Fruit fly (Drosophila melanogaster): Measurements from ENCODE around the gene rtp.

The rtp gene

DNA sequence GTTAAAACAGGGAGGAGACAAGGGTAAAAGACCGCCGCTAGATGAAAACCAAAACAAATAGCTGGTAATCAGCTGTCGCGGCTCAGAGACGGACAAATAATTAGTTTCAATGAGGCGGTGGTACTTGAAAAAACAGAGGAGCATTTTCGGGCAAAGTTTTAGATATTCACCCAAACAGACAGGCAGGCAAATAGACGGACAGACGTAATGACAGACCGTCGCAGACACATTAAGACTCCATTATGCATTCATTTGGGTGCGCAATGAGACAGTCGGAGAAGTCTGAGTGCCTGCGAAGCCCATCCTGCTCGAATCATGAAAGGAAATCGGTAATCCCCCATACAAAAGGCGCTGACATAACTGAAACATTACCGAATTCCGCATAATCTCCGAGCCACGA is 25.7 kb downstream of the rtp start:
- TF ChIP-seq OdsH (GFP tag; optimal IDR thresholded peaks at IDR 0.05), result no peak
- TF ChIP-seq fru (GFP tag; optimal IDR thresholded peaks at IDR 0.05), result no peak
- no peak for TF ChIP-seq sv (GFP tag; optimal IDR thresholded peaks at IDR 0.05)
- TF ChIP-seq Jra (GFP tag; optimal IDR thresholded peaks at IDR 0.05), result no peak
- TF ChIP-seq Rel (GFP tag; optimal IDR thresholded peaks at IDR 0.05), result no peak
- no peak for TF ChIP-seq Rel (tag; optimal IDR thresholded peaks at IDR 0.05)
- no peak for TF ChIP-seq GATAd (GFP tag; optimal IDR thresholded peaks at IDR 0.05)
- no peak for TF ChIP-seq CG9705 (GFP tag; optimal IDR thresholded peaks at IDR 0.05)
- no peak for TF ChIP-seq jim (GFP tag; optimal IDR thresholded peaks at IDR 0.05)
- no peak for TF ChIP-seq tai (GFP tag; optimal IDR thresholded peaks at IDR 0.05)
- no peak for TF ChIP-seq sage (GFP tag; optimal IDR thresholded peaks at IDR 0.05)
- no peak for TF ChIP-seq usp (GFP tag; optimal IDR thresholded peaks at IDR 0.05)
- no peak for TF ChIP-seq dl (GFP tag; optimal IDR thresholded peaks at IDR 0.05; ENCODE audit: insufficient read depth in 1 of 2, partially characterized antibody in 2 of 2)
- TF ChIP-seq Vsx2 (GFP tag; optimal IDR thresholded peaks at IDR 0.05; ENCODE audit: partially characterized antibody), result no peak
- no peak for TF ChIP-seq Myc (optimal IDR thresholded peaks at IDR 0.05)
- no peak for TF ChIP-seq br (GFP tag; optimal IDR thresholded peaks at IDR 0.05)
- no peak for TF ChIP-seq Abd-B (GFP tag; optimal IDR thresholded peaks at IDR 0.05)
- no peak for TF ChIP-seq h (GFP tag; optimal IDR thresholded peaks at IDR 0.05)

- TF ChIP-seq Hr83 (GFP tag; optimal IDR thresholded peaks at IDR 0.05; ENCODE audit: poor library complexity, severe bottlenecking) (no peak), CG9705 (GFP tag; optimal IDR thresholded peaks at IDR 0.05) (no peak), Mio (GFP tag; optimal IDR thresholded peaks at IDR 0.05) (no peak), Dfd (GFP tag; optimal IDR thresholded peaks at IDR 0.05) (no peak), Jra (GFP tag; optimal IDR thresholded peaks at IDR 0.05) (no peak), Rel (GFP tag; optimal IDR thresholded peaks at IDR 0.05) (no peak), Rel (tag; optimal IDR thresholded peaks at IDR 0.05) (no peak), sv (GFP tag; optimal IDR thresholded peaks at IDR 0.05) (no peak), Dif (GFP tag; optimal IDR thresholded peaks at IDR 0.05; ENCODE audit: partially characterized antibody) (no peak), GATAd (GFP tag; optimal IDR thresholded peaks at IDR 0.05) (no peak), foxo (GFP tag; optimal IDR thresholded peaks at IDR 0.05) (peak in 1 of 2 experiments; percentile 78), dsf (GFP tag; optimal IDR thresholded peaks at IDR 0.05; ENCODE audit: borderline replicate concordance) (no peak), fru (GFP tag; optimal IDR thresholded peaks at IDR 0.05) (peak; percentile 64), jim (GFP tag; optimal IDR thresholded peaks at IDR 0.05) (no peak), CG32264 (GFP tag; optimal IDR thresholded peaks at IDR 0.05) (peak; percentile 25), dl (GFP tag; optimal IDR thresholded peaks at IDR 0.05; ENCODE audit: insufficient read depth in 1 of 2, partially characterized antibody in 2 of 2) (no peak), Abd-B (GFP tag; optimal IDR thresholded peaks at IDR 0.05) (no peak), OdsH (GFP tag; optimal IDR thresholded peaks at IDR 0.05) (peak; percentile 57), psq (GFP tag; optimal IDR thresholded peaks at IDR 0.05) (peak; percentile 44), br (GFP tag; optimal IDR thresholded peaks at IDR 0.05) (peak; percentile 74), h (GFP tag; optimal IDR thresholded peaks at IDR 0.05) (peak; percentile 75), Vsx2 (GFP tag; optimal IDR thresholded peaks at IDR 0.05; ENCODE audit: partially characterized antibody) (no peak), tai (GFP tag; optimal IDR thresholded peaks at IDR 0.05) (no peak), pan (optimal IDR thresholded peaks at IDR 0.05) (no peak), brk (GFP tag; optimal IDR thresholded peaks at IDR 0.05) (no peak), Hnf4 (GFP tag; optimal IDR thresholded peaks at IDR 0.05) (peak; percentile 58), sage (GFP tag; optimal IDR thresholded peaks at IDR 0.05) (peak; percentile 37), woc (GFP tag; optimal IDR thresholded peaks at IDR 0.05) (no peak), rgr (GFP tag; optimal IDR thresholded peaks at IDR 0.05) (peak; percentile 57), CrebA (GFP tag; optimal IDR thresholded peaks at IDR 0.05; ENCODE audit: borderline replicate concordance) (no peak), usp (GFP tag; optimal IDR thresholded peaks at IDR 0.05) (no peak), Hr78 (GFP tag; optimal IDR thresholded peaks at IDR 0.05) (no peak), Myc (optimal IDR thresholded peaks at IDR 0.05) (no peak), HLH106 (tag; optimal IDR thresholded peaks at IDR 0.05) (peak; percentile 65), lola (GFP tag; optimal IDR thresholded peaks at IDR 0.05) (no peak), ey (GFP tag; optimal IDR thresholded peaks at IDR 0.05) (peak; percentile 73), N (GFP tag; optimal IDR thresholded peaks at IDR 0.05) (no peak), dmrt93B (GFP tag; optimal IDR thresholded peaks at IDR 0.05) (peak; percentile 19), Sp1 (GFP tag; optimal IDR thresholded peaks at IDR 0.05) (peak; percentile 48)
Observed at dm6 chr3R:5209481-5209880, 27.6 kb downstream of the rtp start.

Data from whole organism, wandering third instar larva.